Fruit fly (Drosophila melanogaster) S2 (cell line): Measurements from ENCODE around the gene Fancm.

ENCODE experiments used
- CG8478 ChIP-seq: fragments of >200 bp; optimal IDR thresholded peaks from 2 replicates; lab custom pipeline; 2018
- CTCF ChIP-seq, 2 experiments: fragments of >200 bp; optimal IDR thresholded peaks; 2 replicates each; lab custom pipeline; 2018

DNA sequence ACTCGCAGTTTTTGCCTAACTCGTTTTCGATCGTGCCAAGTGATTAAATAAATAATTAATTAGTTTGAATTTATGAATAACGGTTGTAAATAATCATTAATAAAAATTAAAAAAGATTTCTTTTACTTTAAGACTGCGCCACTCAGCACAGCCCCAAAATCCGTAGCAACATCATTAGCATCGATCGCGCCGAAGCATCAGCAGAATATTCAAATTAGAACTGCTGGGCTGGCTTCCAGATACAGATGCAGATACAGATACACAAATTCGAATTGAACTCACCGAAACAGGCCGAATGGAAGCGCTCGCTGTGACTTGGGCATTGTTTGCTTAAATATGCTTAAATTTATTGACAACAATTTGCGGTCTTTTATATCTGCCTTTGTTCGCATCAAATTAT, 41.4 kb upstream of the Fancm start:
- TF ChIP-seq CTCF (optimal IDR thresholded peaks at IDR 0.05; lab: Kevin White, UChicago): no peak
- no peak for TF ChIP-seq CG8478 (lab: Kevin White, UChicago)
